Fruit fly (Drosophila melanogaster): ENCODE results near the gene CG42374.

The CG42374 gene

dm6 chr3L:19314877-19315276 is 51.3 kb downstream of the CG42374 start (continued):
- TF ChIP-seq fd96Cb (tag; optimal IDR thresholded peaks at IDR 0.05) (peak; percentile 34), CG2202 (tag; optimal IDR thresholded peaks at IDR 0.05) (no peak), CkIIα-i1 (GFP tag; IDR thresholded peaks at IDR 0.05) (no peak), lmd (GFP tag; IDR thresholded peaks at IDR 0.05) (peak; percentile 28; the same call in 1 of the 2 replicates)
